Worm (Caenorhabditis elegans) whole organism, L4 larva: Measurements from ENCODE around the gene spp-8.

Source experiments
- D1046.2 ChIP-seq: fragments of 200-800 bp; sonication (Bioruptor generic); IDR thresholded peaks from 2 replicates; pipeline ENCODE4 v1.3.6; 2022; ENCODE audit warnings: missing genetic modification characterization, missing compliant biosample characterization
- F44E2.7 ChIP-seq: fragments of 200-800 bp; sonication (Bioruptor generic); IDR thresholded peaks from 2 replicates; pipeline ENCODE4 v2.1.2; 2022; ENCODE audit warnings: missing genetic modification characterization, missing compliant biosample characterization
- F49E8.2 ChIP-seq: sonication (generic microtip); optimal IDR thresholded peaks from 2 replicates; lab custom pipeline; 2016; ENCODE audit warnings: missing compliant biosample characterization, mild to moderate bottlenecking, missing genetic modification characterization, borderline replicate concordance
- T20F7.1 ChIP-seq: fragments of 200-800 bp; sonication (Bioruptor generic); optimal IDR thresholded peaks from 2 replicates; lab custom pipeline; 2018; ENCODE audit warnings: mild to moderate bottlenecking, missing genetic modification characterization, missing compliant biosample characterization
- T26A8.4 ChIP-seq: fragments of 200-800 bp; sonication (Bioruptor generic); IDR thresholded peaks from 2 replicates; pipeline ENCODE4 v1.3.6; 2022; ENCODE audit warnings: missing genetic modification characterization, missing compliant biosample characterization
- Y48G9A.11 ChIP-seq: fragments of 200-800 bp; sonication (Bioruptor generic); IDR thresholded peaks from 2 replicates; pipeline ENCODE4 v1.3.6; 2022; ENCODE audit warnings: missing genetic modification reagents, missing genetic modification characterization, missing compliant biosample characterization
- ZK546.5 ChIP-seq, 2 experiments: sonication (generic microtip); optimal IDR thresholded peaks; 2 replicates each; lab custom pipeline; 2017; ENCODE audit warnings: missing biosample characterization in 2 of 2, missing genetic modification characterization in 2 of 2
- aly-2 ChIP-seq: sonication (generic microtip); optimal IDR thresholded peaks from 2 replicates; lab custom pipeline; 2018; ENCODE audit warnings: missing biosample characterization, missing genetic modification characterization
- ceh-62 ChIP-seq: sonication (generic microtip); optimal IDR thresholded peaks from 2 replicates; lab custom pipeline; 2017; ENCODE audit warnings: missing biosample characterization, missing genetic modification characterization
- cey-2 ChIP-seq: sonication (generic microtip); optimal IDR thresholded peaks from 3 replicates; lab custom pipeline; 2017; ENCODE audit warnings: missing genetic modification characterization, mild to moderate bottlenecking, missing compliant biosample characterization, antibody characterized with exemption, borderline replicate concordance; ENCODE audit not compliant: insufficient read depth
- daf-12 ChIP-seq: fragments of 150-350 bp; optimal IDR thresholded peaks from 2 replicates; lab custom pipeline; 2014; ENCODE audit warnings: missing biosample characterization, missing genetic modification reagents, missing genetic modification characterization
- daf-16 ChIP-seq, 3 experiments: sonication (generic microtip); optimal IDR thresholded peaks; 2 replicates each; lab custom pipeline; 2016 to 2017; ENCODE audit warnings: missing genetic modification characterization in 3 of 3, missing genetic modification reagents in 3 of 3, mild to moderate bottlenecking in 2 of 3, missing compliant biosample characterization in 2 of 3, missing biosample characterization in 1 of 3, moderate library complexity in 1 of 3
- daf-19 ChIP-seq: fragments of 200-800 bp; sonication (Bioruptor generic); conservative IDR thresholded peaks from 2 replicates; pipeline ENCODE4 v1.3.6; 2022; ENCODE audit warnings: missing genetic modification characterization, missing compliant biosample characterization
- dmd-6 ChIP-seq: fragments of 200-800 bp; sonication (Bioruptor generic); IDR thresholded peaks from 2 replicates; pipeline ENCODE4 v1.3.6; 2022; ENCODE audit warnings: missing genetic modification reagents, missing genetic modification characterization, missing compliant biosample characterization
- dmd-8 ChIP-seq: fragments of 200-800 bp; sonication (Bioruptor generic); IDR thresholded peaks from 2 replicates; pipeline ENCODE4 v1.3.6; 2022; ENCODE audit warnings: missing genetic modification characterization, missing compliant biosample characterization
- duxl-1 ChIP-seq: sonication (generic microtip); optimal IDR thresholded peaks from 2 replicates; lab custom pipeline; 2016; ENCODE audit warnings: mild to moderate bottlenecking, missing genetic modification characterization, moderate library complexity, missing compliant biosample characterization; ENCODE audit not compliant: poor library complexity
- dve-1 ChIP-seq: sonication (generic microtip); optimal IDR thresholded peaks from 2 replicates; lab custom pipeline; 2017; ENCODE audit warnings: antibody characterized with exemption, mild to moderate bottlenecking, missing genetic modification characterization, missing compliant biosample characterization; ENCODE audit not compliant: insufficient read depth
- egl-27 ChIP-seq: sonication (generic microtip); optimal IDR thresholded peaks from 3 replicates; lab custom pipeline; 2017; ENCODE audit warnings: missing biosample characterization, missing genetic modification reagents, missing genetic modification characterization
- fos-1 ChIP-seq: fragments of 150-350 bp; optimal IDR thresholded peaks from 2 replicates; lab custom pipeline; 2014; ENCODE audit warnings: missing biosample characterization, missing genetic modification characterization
- gei-8 ChIP-seq: fragments of 200-800 bp; sonication (Bioruptor generic); optimal IDR thresholded peaks from 2 replicates; lab custom pipeline; 2018; ENCODE audit warnings: mild to moderate bottlenecking, missing genetic modification characterization, missing compliant biosample characterization
- hlh-11 ChIP-seq: fragments of 200-800 bp; sonication (Bioruptor generic); optimal IDR thresholded peaks from 2 replicates; lab custom pipeline; 2018; ENCODE audit warnings: mild to moderate bottlenecking, missing genetic modification characterization, missing compliant biosample characterization
- jun-1 ChIP-seq: fragments of 150-350 bp; optimal IDR thresholded peaks from 2 replicates; lab custom pipeline; 2014; ENCODE audit warnings: missing biosample characterization, missing genetic modification reagents, missing genetic modification characterization
- lin-1 ChIP-seq: fragments of 200-800 bp; sonication (Bioruptor generic); IDR thresholded peaks from 2 replicates; pipeline ENCODE4 v1.3.6; 2022; ENCODE audit warnings: missing genetic modification reagents, missing genetic modification characterization, missing compliant biosample characterization
- lin-13 ChIP-seq: fragments of 150-350 bp; optimal IDR thresholded peaks from 2 replicates; lab custom pipeline; 2014; ENCODE audit warnings: missing biosample characterization, missing genetic modification reagents, missing genetic modification characterization
- lin-38 ChIP-seq: fragments of 200-800 bp; sonication (Bioruptor generic); IDR thresholded peaks from 2 replicates; pipeline ENCODE4 v1.3.6; 2022; ENCODE audit warnings: missing genetic modification reagents, missing genetic modification characterization, missing compliant biosample characterization
- lin-39 ChIP-seq: fragments of 150-350 bp; optimal IDR thresholded peaks from 2 replicates; lab custom pipeline; 2014; ENCODE audit warnings: missing biosample characterization, missing genetic modification reagents, missing genetic modification characterization
- lsy-2 ChIP-seq, 2 experiments: fragments of 150-350 bp in 1 of 2; sonication (generic microtip) in 1 of 2; optimal IDR thresholded peaks; 2 replicates each; lab custom pipeline; 2014 to 2017; ENCODE audit warnings: missing biosample characterization in 2 of 2, missing genetic modification characterization in 2 of 2
- mdl-1 ChIP-seq, 2 experiments: fragments of 150-350 bp in 1 of 2; sonication (generic microtip) in 1 of 2; optimal IDR thresholded peaks; 2 replicates each; lab custom pipeline; 2014 to 2017; ENCODE audit warnings: missing biosample characterization in 2 of 2, missing genetic modification characterization in 2 of 2
- mep-1 ChIP-seq: fragments of 150-350 bp; sonication (generic microtip); optimal IDR thresholded peaks from 3 replicates; lab custom pipeline; 2014; ENCODE audit warnings: missing biosample characterization, missing genetic modification characterization
- mes-2 ChIP-seq: sonication (generic microtip); optimal IDR thresholded peaks from 2 replicates; lab custom pipeline; 2016; ENCODE audit warnings: missing genotype, mild to moderate bottlenecking, missing genetic modification characterization, missing compliant biosample characterization; ENCODE audit not compliant: poor library complexity, severe bottlenecking
- mxl-3 ChIP-seq: fragments of 200-800 bp; sonication (Bioruptor generic); optimal IDR thresholded peaks from 2 replicates; lab custom pipeline; 2018; ENCODE audit warnings: mild to moderate bottlenecking, missing genetic modification characterization, missing compliant biosample characterization
- nhr-10 ChIP-seq: fragments of 150-350 bp; optimal IDR thresholded peaks from 2 replicates; lab custom pipeline; 2014; ENCODE audit warnings: missing biosample characterization, missing genetic modification characterization
- nhr-102 ChIP-seq: sonication (generic microtip); optimal IDR thresholded peaks from 2 replicates; lab custom pipeline; 2016; ENCODE audit warnings: mild to moderate bottlenecking, missing genetic modification characterization, moderate library complexity, missing compliant biosample characterization
- nhr-25 ChIP-seq: sonication (generic microtip); optimal IDR thresholded peaks from 2 replicates; lab custom pipeline; 2017; ENCODE audit warnings: missing genetic modification characterization, mild to moderate bottlenecking, missing compliant biosample characterization, antibody characterized with exemption, moderate library complexity, borderline replicate concordance; ENCODE audit not compliant: insufficient read depth
- nhr-28 ChIP-seq: fragments of 150-350 bp; optimal IDR thresholded peaks from 2 replicates; lab custom pipeline; 2014; ENCODE audit warnings: missing biosample characterization, missing genetic modification characterization
- nhr-6 ChIP-seq: fragments of 150-350 bp; optimal IDR thresholded peaks from 2 replicates; lab custom pipeline; 2014; ENCODE audit warnings: missing biosample characterization, missing genetic modification characterization
- nhr-77 ChIP-seq: fragments of 150-350 bp; optimal IDR thresholded peaks from 2 replicates; lab custom pipeline; 2014; ENCODE audit warnings: missing biosample characterization, missing genetic modification characterization
- pqm-1 ChIP-seq: sonication (generic microtip); optimal IDR thresholded peaks from 2 replicates; lab custom pipeline; 2017; ENCODE audit warnings: missing biosample characterization, missing genetic modification characterization
- saeg-2 ChIP-seq: fragments of 200-800 bp; sonication (Bioruptor generic); IDR thresholded peaks from 2 replicates; pipeline ENCODE4 v1.3.6; 2022; ENCODE audit warnings: missing genetic modification reagents, missing genetic modification characterization, missing compliant biosample characterization
- sdz-12 ChIP-seq: fragments of 200-800 bp; sonication (Bioruptor generic); optimal IDR thresholded peaks from 2 replicates; lab custom pipeline; 2018; ENCODE audit warnings: mild to moderate bottlenecking, missing genetic modification characterization, missing compliant biosample characterization
- skn-1 ChIP-seq: fragments of 150-350 bp; optimal IDR thresholded peaks from 2 replicates; lab custom pipeline; 2014; ENCODE audit warnings: missing biosample characterization, missing genetic modification characterization
- spr-3 ChIP-seq: fragments of 200-800 bp; sonication (Bioruptor generic); optimal IDR thresholded peaks from 2 replicates; lab custom pipeline; 2018; ENCODE audit warnings: mild to moderate bottlenecking, missing genetic modification characterization, missing compliant biosample characterization
- tra-1 ChIP-seq: fragments of 200-800 bp; sonication (Bioruptor generic); IDR thresholded peaks from 2 replicates; pipeline ENCODE4 v1.3.6; 2022; ENCODE audit warnings: missing genetic modification reagents, missing genetic modification characterization, missing compliant biosample characterization
- unc-62 ChIP-seq, 3 experiments: fragments of 150-350 bp in 1 of 3; sonication (generic microtip); optimal IDR thresholded peaks in 2 of 3; peaks in 1 of 3; 1 replicate in 1 of 3; 2 replicates in 2 of 3; lab custom pipeline; 2014 to 2017; ENCODE audit warnings: missing biosample characterization in 3 of 3, missing genetic modification characterization in 3 of 3, missing genetic modification reagents in 3 of 3, missing genotype in 1 of 3
- zag-1 ChIP-seq: fragments of 150-350 bp; optimal IDR thresholded peaks from 2 replicates; lab custom pipeline; 2014; ENCODE audit warnings: missing biosample characterization, missing genetic modification characterization
- zip-11 ChIP-seq: fragments of 200-800 bp; sonication (Bioruptor generic); IDR thresholded peaks from 2 replicates; pipeline ENCODE4 v1.3.6; 2022; ENCODE audit warnings: missing genetic modification characterization, missing compliant biosample characterization
- zip-2 ChIP-seq: fragments of 150-350 bp; optimal IDR thresholded peaks from 2 replicates; lab custom pipeline; 2014; ENCODE audit warnings: missing biosample characterization, missing genetic modification characterization

Gene spp-8

ce11 chrIV:8530042-8531027, 48.9 kb downstream of the spp-8 start:
- no peak for TF ChIP-seq spr-3 (GFP tag; lab: Kevin White, UChicago)
- no peak for TF ChIP-seq F44E2.7
- TF ChIP-seq daf-16 (GFP tag; optimal IDR thresholded peaks at IDR 0.05; lab: Kevin White, UChicago) = peak in 1 of 2 experiments; percentile 92
- peak; percentile 92 for TF ChIP-seq daf-16 (tag; optimal IDR thresholded peaks at IDR 0.05; lab: Kevin White, UChicago)
- no peak for TF ChIP-seq daf-19 (GFP tag; lab: Robert Waterston, UW)
- TF ChIP-seq lsy-2 (tag; optimal IDR thresholded peaks at IDR 0.05; lab: Kevin White, UChicago) = peak; percentile 33 to 72
- peak; percentile 25; the same call in 1 of the 2 replicates for TF ChIP-seq lin-38 (GFP tag; lab: Robert Waterston, UW)
- peak; percentile 77; the same call in 1 of the 2 replicates for TF ChIP-seq saeg-2 (GFP tag; lab: Robert Waterston, UW)
- TF ChIP-seq dmd-8 (GFP tag; lab: Robert Waterston, UW) = no peak
- peak; percentile 20 to 100 for TF ChIP-seq unc-62 (GFP tag; optimal IDR thresholded peaks at IDR 0.05 in 1 of 2; lab: Kevin White, UChicago)
- TF ChIP-seq unc-62 (tag; optimal IDR thresholded peaks at IDR 0.05; lab: Kevin White, UChicago) = no peak
- peak; percentile 94 for TF ChIP-seq tra-1
- TF ChIP-seq mdl-1 (tag; optimal IDR thresholded peaks at IDR 0.05; lab: Kevin White, UChicago) = peak; percentile 46 to 94
- peak; percentile 42; the same call in 1 of the 2 replicates for TF ChIP-seq T26A8.4 (GFP tag; lab: Robert Waterston, UW)
- peak; percentile 95 for TF ChIP-seq cey-2 (tag; lab: Kevin White, UChicago)
- peak; percentile 40 for TF ChIP-seq mes-2 (tag; lab: Kevin White, UChicago)
- TF ChIP-seq nhr-6 (tag; lab: Kevin White, UChicago) = peak; percentile 91
- no peak for TF ChIP-seq sdz-12 (GFP tag; lab: Kevin White, UChicago)
- peak; percentile 99 for TF ChIP-seq nhr-28 (tag; lab: Kevin White, UChicago)
- TF ChIP-seq fos-1 (tag; lab: Kevin White, UChicago) = peak; percentile 76
- TF ChIP-seq gei-8 (GFP tag; lab: Kevin White, UChicago) = peak; percentile 85
- TF ChIP-seq lin-39 (tag; lab: Kevin White, UChicago) = no peak
- peak; percentile 97 for TF ChIP-seq hlh-11 (tag; lab: Kevin White, UChicago)
- TF ChIP-seq nhr-102 = peak; percentile 75
- no peak for TF ChIP-seq D1046.2
- peak; percentile 100 for TF ChIP-seq pqm-1
- TF ChIP-seq aly-2 (tag; lab: Kevin White, UChicago) = no peak
- TF ChIP-seq daf-12 (tag; lab: Kevin White, UChicago) = no peak
- TF ChIP-seq jun-1 = peak; percentile 47
- peak; percentile 90 for TF ChIP-seq nhr-10 (tag; lab: Kevin White, UChicago)
- TF ChIP-seq duxl-1 = peak; percentile 7
- TF ChIP-seq dmd-6 (GFP tag; lab: Robert Waterston, UW) = peak; percentile 99
- TF ChIP-seq lin-1 = peak; percentile 88; the same call in 1 of the 2 replicates
- peak; percentile 26 for TF ChIP-seq zip-2
- no peak for TF ChIP-seq zip-11 (GFP tag; lab: Robert Waterston, UW)
- TF ChIP-seq F49E8.2 (tag; lab: Kevin White, UChicago) = no peak
- TF ChIP-seq mep-1 (tag; lab: Kevin White, UChicago) = peak; percentile 75
- TF ChIP-seq ZK546.5 (tag; optimal IDR thresholded peaks at IDR 0.05; lab: Kevin White, UChicago) = no peak
- peak; percentile 73 for TF ChIP-seq mxl-3 (GFP tag; lab: Kevin White, UChicago)
- TF ChIP-seq ceh-62 = no peak
- no peak for TF ChIP-seq egl-27 (tag; lab: Kevin White, UChicago)
- peak; percentile 96 for TF ChIP-seq nhr-77
- no peak for TF ChIP-seq zag-1 (tag; lab: Kevin White, UChicago)
- TF ChIP-seq nhr-25 (tag; lab: Kevin White, UChicago) = peak; percentile 74
- no peak for TF ChIP-seq Y48G9A.11 (GFP tag; lab: Robert Waterston, UW)
- TF ChIP-seq dve-1 (tag; lab: Kevin White, UChicago) = peak; percentile 99
- TF ChIP-seq lin-13 (GFP tag; lab: Kevin White, UChicago) = peak; percentile 15
- peak; percentile 79 for TF ChIP-seq T20F7.1 (GFP tag; lab: Kevin White, UChicago)
- no peak for TF ChIP-seq skn-1
